Fruit fly (Drosophila melanogaster) whole organism, adult: ENCODE results near the gene Pten.
A peak's percentile ranks its signal among the peaks of the same experiment; 100 is the strongest.

ENCODE experiments used
- CG11617 ChIP-seq: fragments of 200-800 bp; sonication (Bioruptor generic); optimal IDR thresholded peaks from 2 replicates; lab custom pipeline; 2017; ENCODE audit warnings: mild to moderate bottlenecking, missing biosample characterization, missing genetic modification reagents, missing genetic modification characterization
- CG12768 ChIP-seq: fragments of 200-800 bp; sonication (Bioruptor generic); optimal IDR thresholded peaks from 2 replicates; lab custom pipeline; 2017; ENCODE audit warnings: missing biosample characterization, missing genetic modification characterization, mild to moderate bottlenecking, moderate library complexity, missing genetic modification reagents
- CG14711 ChIP-seq: fragments of 200-800 bp; sonication (Bioruptor generic); optimal IDR thresholded peaks from 2 replicates; lab custom pipeline; 2018; ENCODE audit warnings: missing biosample characterization, mild to moderate bottlenecking, missing genetic modification characterization, moderate library complexity
- CG1620 ChIP-seq: fragments of 200-800 bp; sonication (Bioruptor generic); optimal IDR thresholded peaks from 2 replicates; lab custom pipeline; 2016; ENCODE audit warnings: missing biosample characterization, missing genetic modification characterization
- CG33017 ChIP-seq: fragments of 200-800 bp; sonication (Bioruptor generic); optimal IDR thresholded peaks from 2 replicates; lab custom pipeline; 2018; ENCODE audit warnings: missing biosample characterization, mild to moderate bottlenecking, missing genetic modification characterization, moderate library complexity
- CG5204 ChIP-seq: fragments of 200-800 bp; sonication (Bioruptor generic); optimal IDR thresholded peaks from 2 replicates; lab custom pipeline; 2016; ENCODE audit warnings: missing biosample characterization, missing genetic modification characterization
- CG7045 ChIP-seq: fragments of 200-800 bp; sonication (Bioruptor generic); optimal IDR thresholded peaks from 2 replicates; lab custom pipeline; 2017; ENCODE audit warnings: missing biosample characterization, mild to moderate bottlenecking, missing genetic modification characterization
- CG7101 ChIP-seq: fragments of 200-800 bp; sonication (Bioruptor generic); optimal IDR thresholded peaks from 2 replicates; lab custom pipeline; 2018; ENCODE audit warnings: missing biosample characterization, mild to moderate bottlenecking, missing genetic modification characterization, moderate library complexity
- Clk ChIP-seq: fragments of 200-800 bp; sonication (Bioruptor generic); optimal IDR thresholded peaks from 2 replicates; lab custom pipeline; 2017; ENCODE audit warnings: missing biosample characterization, missing genetic modification characterization
- Crg-1 ChIP-seq: fragments of 200-800 bp; sonication (Bioruptor generic); optimal IDR thresholded peaks from 2 replicates; lab custom pipeline; 2016; ENCODE audit warnings: missing biosample characterization, missing genetic modification characterization
- Hr96 ChIP-seq: fragments of 200-800 bp; sonication (Bioruptor generic); optimal IDR thresholded peaks from 2 replicates; lab custom pipeline; 2016; ENCODE audit warnings: missing biosample characterization, missing genetic modification characterization
- Mnt ChIP-seq: fragments of 200-800 bp; sonication (Bioruptor generic); optimal IDR thresholded peaks from 2 replicates; lab custom pipeline; 2016; ENCODE audit warnings: missing biosample characterization, mild to moderate bottlenecking, missing genetic modification characterization
- bab1 ChIP-seq: fragments of 200-800 bp; sonication (Bioruptor generic); optimal IDR thresholded peaks from 3 replicates; lab custom pipeline; 2019; ENCODE audit warnings: missing biosample characterization, mild to moderate bottlenecking, missing genetic modification characterization, moderate library complexity
- cic ChIP-seq: fragments of 200-800 bp; sonication (Bioruptor generic); optimal IDR thresholded peaks from 2 replicates; lab custom pipeline; 2017; ENCODE audit warnings: missing biosample characterization, mild to moderate bottlenecking, missing genetic modification characterization, moderate library complexity
- cnc ChIP-seq, 2 experiments: fragments of >200 bp; optimal IDR thresholded peaks; 2 replicates each; lab custom pipeline; 2017
- kay ChIP-seq: fragments of 200-800 bp; sonication (Bioruptor generic); peaks from one replicate; lab custom pipeline; 2016; ENCODE audit warnings: missing biosample characterization, missing genetic modification characterization, borderline replicate concordance
- ovo ChIP-seq: fragments of 200-800 bp; sonication (Bioruptor generic); optimal IDR thresholded peaks from 2 replicates; lab custom pipeline; 2016; ENCODE audit warnings: missing biosample characterization, missing genetic modification characterization
- pad ChIP-seq: fragments of 200-800 bp; sonication (Bioruptor generic); optimal IDR thresholded peaks from 3 replicates; lab custom pipeline; 2017; ENCODE audit warnings: missing biosample characterization, missing genetic modification characterization, mild to moderate bottlenecking, moderate library complexity, missing genetic modification reagents
- tj ChIP-seq: fragments of 200-800 bp; sonication (Bioruptor generic); optimal IDR thresholded peaks from 3 replicates; lab custom pipeline; 2017; ENCODE audit warnings: missing biosample characterization, mild to moderate bottlenecking, missing genetic modification characterization, moderate library complexity
- toe ChIP-seq: fragments of 200-800 bp; sonication (Bioruptor generic); optimal IDR thresholded peaks from 2 replicates; lab custom pipeline; 2016; ENCODE audit warnings: missing biosample characterization, missing genetic modification characterization

The Pten gene

DNA sequence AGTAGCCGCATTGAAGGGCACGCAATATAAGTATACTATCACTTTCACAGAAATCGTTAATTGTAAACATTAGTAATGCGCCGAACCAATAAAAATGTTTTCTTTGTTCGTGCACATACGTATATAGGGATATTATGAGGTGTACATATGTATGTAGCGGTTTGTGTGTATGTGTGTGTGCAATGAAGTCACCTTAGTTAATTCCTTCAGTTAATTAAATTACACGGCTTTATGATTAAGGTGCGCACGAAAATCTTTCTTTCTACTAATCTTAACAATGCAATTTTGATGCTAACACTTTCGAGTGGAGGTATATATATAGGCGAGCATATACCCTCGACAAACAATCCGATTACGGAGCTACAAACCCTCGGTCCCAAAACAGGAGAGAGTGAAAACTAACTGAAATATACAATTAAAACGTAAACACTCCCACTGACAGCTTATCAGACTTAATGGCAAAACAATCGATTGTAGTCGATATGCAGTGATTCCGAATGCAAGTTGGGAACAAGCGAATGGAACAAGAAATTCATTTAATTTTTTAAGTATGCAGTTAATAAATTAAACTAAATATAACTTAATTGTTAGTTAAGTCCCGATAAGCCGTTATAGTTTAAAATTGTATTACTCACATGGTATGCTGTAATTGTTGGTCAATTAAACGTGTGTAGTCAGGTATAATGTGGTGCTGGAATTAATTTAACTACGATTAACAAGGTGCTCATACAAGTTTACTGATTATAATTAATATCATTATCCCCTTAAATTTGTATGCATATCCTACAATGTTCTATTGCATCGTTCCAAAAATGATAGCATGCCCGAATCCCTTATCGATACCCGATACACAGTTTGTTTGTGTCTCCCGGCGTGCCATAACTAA, 40.1 kb downstream of the Pten start, which contains the start of the genes Npc1a and Prosalpha6:
Npc1a (minus strand) TSS at position 716 of the 886 bp plus-strand sequence.
Prosalpha6 (plus strand) TSS at position 851 of the 886 bp plus-strand sequence.
- TF ChIP-seq tj (GFP tag; lab: Kevin White, UChicago), result peak; percentile 4
- TF ChIP-seq CG33017 (tag; lab: Kevin White, UChicago), result no peak
- peak; percentile 52 for TF ChIP-seq CG12768 (GFP tag; lab: Kevin White, UChicago)
- peak; percentile 72 for TF ChIP-seq kay (GFP tag; lab: Kevin White, UChicago)
- peak; percentile 37 for TF ChIP-seq cic
- TF ChIP-seq CG7045 (GFP tag; lab: Kevin White, UChicago), result peak; percentile 3
- peak; percentile 39 for TF ChIP-seq pad
- TF ChIP-seq bab1, result peak; percentile 44
- TF ChIP-seq Crg-1, result no peak
- no peak for TF ChIP-seq ovo (GFP tag; lab: Kevin White, UChicago)

DNA sequence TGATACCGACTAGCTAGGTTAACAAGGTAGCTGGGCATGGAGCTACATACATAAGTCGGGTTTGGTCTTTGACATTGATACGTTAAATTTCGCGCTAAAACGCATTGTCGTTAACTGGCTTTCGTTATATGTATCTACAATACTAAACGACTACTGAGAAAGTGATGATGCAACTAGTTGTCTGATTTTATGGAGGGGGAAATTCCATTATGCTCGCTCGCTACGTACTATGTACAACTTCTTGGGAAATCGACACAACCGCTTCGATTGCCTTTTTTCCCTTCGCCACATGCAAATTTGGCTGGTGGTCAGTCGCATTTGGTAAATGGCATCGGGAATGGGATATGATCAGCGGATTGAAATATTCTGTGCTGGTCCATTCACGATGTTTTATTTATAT, 40.8 kb downstream of the Pten start:
- no peak for TF ChIP-seq cic
- TF ChIP-seq CG12768 (GFP tag; lab: Kevin White, UChicago), result no peak
- TF ChIP-seq tj (GFP tag; lab: Kevin White, UChicago), result peak; percentile 77

- TF ChIP-seq Mnt (GFP tag; lab: Kevin White, UChicago) (peak; percentile 15), CG7045 (GFP tag; lab: Kevin White, UChicago) (peak; percentile 17), Clk (GFP tag; lab: Kevin White, UChicago) (no peak), CG7101 (tag; lab: Kevin White, UChicago) (no peak), CG11617 (GFP tag; lab: Kevin White, UChicago) (peak; percentile 21), cic (no peak), pad (no peak), bab1 (no peak), CG1620 (GFP tag; lab: Kevin White, UChicago) (peak; percentile 11), CG14711 (tag; lab: Kevin White, UChicago) (peak; percentile 85), Crg-1 (peak; percentile 11), ovo (GFP tag; lab: Kevin White, UChicago) (no peak), CG33017 (tag; lab: Kevin White, UChicago) (no peak), CG12768 (GFP tag; lab: Kevin White, UChicago) (no peak), kay (GFP tag; lab: Kevin White, UChicago) (peak; percentile 67), CG5204 (GFP tag; lab: Kevin White, UChicago) (no peak), tj (GFP tag; lab: Kevin White, UChicago) (no peak), toe (GFP tag; lab: Kevin White, UChicago) (no peak), cnc (optimal IDR thresholded peaks at IDR 0.05; lab: Kevin White, UChicago) (no peak), Hr96 (no peak)
Observed at dm6 chr2L:10210631-10211557, 50.0 kb downstream of the Pten start, which contains the start of the genes CG5727 and ath. Gene CG5727, minus strand, starts transcription at chr2L:10210681. Gene ath, plus strand, starts transcription at chr2L:10211143.

dm6 chr2L:10208799-10209794, 51.8 kb downstream of the Pten start, which contains the start of gene CG5731:
Gene CG5731, minus strand, starts transcription at chr2L:10209744.
- TF ChIP-seq Hr96 (no peak), kay (GFP tag; lab: Kevin White, UChicago) (peak; percentile 76)

dm6 chr2L:10206633-10207162, 54.2 kb downstream of the Pten start, which contains the start of gene Snx17:
Gene Snx17, minus strand, starts transcription at chr2L:10206961.
- TF ChIP-seq toe (GFP tag; lab: Kevin White, UChicago), result no peak
- TF ChIP-seq pad, result no peak
- no peak for TF ChIP-seq CG5204 (GFP tag; lab: Kevin White, UChicago)
- no peak for TF ChIP-seq CG12768 (GFP tag; lab: Kevin White, UChicago)
- no peak for TF ChIP-seq kay (GFP tag; lab: Kevin White, UChicago)
- TF ChIP-seq CG11617 (GFP tag; lab: Kevin White, UChicago), result no peak
